Fruit fly (Drosophila melanogaster) whole organism, embryonic: ENCODE data around the gene RabX6.

Source experiments
- Atf6 ChIP-seq: fragments of 200-800 bp; sonication (Bioruptor generic); IDR thresholded peaks from 2 replicates; pipeline ENCODE4 v1.3.6; 2022; ENCODE audit warnings: missing biosample characterization, missing genetic modification characterization
- BtbVII ChIP-seq: fragments of 200-800 bp; sonication (Bioruptor generic); optimal IDR thresholded peaks from 3 replicates; lab custom pipeline; 2017; ENCODE audit warnings: missing biosample characterization, mild to moderate bottlenecking, missing genetic modification characterization
- CG11696 ChIP-seq: fragments of 200-800 bp; sonication (Bioruptor generic); IDR thresholded peaks from 2 replicates; pipeline ENCODE4 v1.3.6; 2022; ENCODE audit warnings: missing biosample characterization, missing genetic modification characterization
- CG13123 ChIP-seq: fragments of 200-800 bp; sonication (Bioruptor generic); optimal IDR thresholded peaks from 2 replicates; lab custom pipeline; 2016; ENCODE audit warnings: missing biosample characterization, missing genetic modification characterization
- CG14710 ChIP-seq: fragments of 200-800 bp; sonication (Bioruptor generic); optimal IDR thresholded peaks from 3 replicates; lab custom pipeline; 2019; ENCODE audit warnings: missing biosample characterization, mild to moderate bottlenecking, missing genetic modification characterization, moderate library complexity
- CG1529 ChIP-seq: fragments of 200-800 bp; sonication (Bioruptor generic); optimal IDR thresholded peaks from 3 replicates; lab custom pipeline; 2018; ENCODE audit warnings: missing biosample characterization, missing genetic modification characterization
- CG15601 ChIP-seq: fragments of 200-800 bp; sonication (Bioruptor generic); optimal IDR thresholded peaks from 3 replicates; lab custom pipeline; 2019; ENCODE audit warnings: missing biosample characterization, mild to moderate bottlenecking, missing genetic modification characterization, moderate library complexity
- CG17612 ChIP-seq: fragments of 200-800 bp; sonication (Bioruptor generic); IDR thresholded peaks from 2 replicates; pipeline ENCODE4 v1.3.6; 2022; ENCODE audit warnings: missing biosample characterization, missing genetic modification characterization
- CG2202 ChIP-seq: fragments of 200-800 bp; sonication (Bioruptor generic); optimal IDR thresholded peaks from 2 replicates; lab custom pipeline; 2018; ENCODE audit warnings: missing biosample characterization, mild to moderate bottlenecking, missing genetic modification characterization
- CG2875 ChIP-seq: fragments of 200-800 bp; sonication (Bioruptor generic); optimal IDR thresholded peaks from 2 replicates; lab custom pipeline; 2017; ENCODE audit warnings: missing biosample characterization, mild to moderate bottlenecking, missing genetic modification characterization, missing genetic modification reagents
- CG31441 ChIP-seq: fragments of 200-800 bp; sonication (Bioruptor generic); IDR thresholded peaks from 2 replicates; pipeline ENCODE4 v1.3.6; 2022; ENCODE audit warnings: missing biosample characterization, missing genetic modification characterization
- CG34376 ChIP-seq: fragments of 200-800 bp; sonication (Bioruptor generic); optimal IDR thresholded peaks from 2 replicates; lab custom pipeline; 2018; ENCODE audit warnings: missing biosample characterization, mild to moderate bottlenecking, missing genetic modification characterization
- CG4730 ChIP-seq: fragments of 200-800 bp; sonication (Bioruptor generic); IDR thresholded peaks from 2 replicates; pipeline ENCODE4 v1.3.6; 2022; ENCODE audit warnings: missing biosample characterization, missing genetic modification characterization
- CG5180 ChIP-seq: fragments of 200-800 bp; sonication (Bioruptor generic); optimal IDR thresholded peaks from 3 replicates; lab custom pipeline; 2017; ENCODE audit warnings: missing biosample characterization, missing genetic modification characterization, mild to moderate bottlenecking, moderate library complexity, missing genetic modification reagents
- CG5245 ChIP-seq: fragments of 200-800 bp; sonication (Bioruptor generic); optimal IDR thresholded peaks from 3 replicates; lab custom pipeline; 2016; ENCODE audit warnings: missing biosample characterization, missing genetic modification characterization
- CG6854 ChIP-seq: fragments of 200-800 bp; sonication (Bioruptor generic); optimal IDR thresholded peaks from 3 replicates; lab custom pipeline; 2017; ENCODE audit warnings: missing biosample characterization, mild to moderate bottlenecking, missing genetic modification characterization
- CG8944 ChIP-seq: fragments of 200-800 bp; sonication (Bioruptor generic); optimal IDR thresholded peaks from 3 replicates; lab custom pipeline; 2016; ENCODE audit warnings: missing biosample characterization, missing genetic modification characterization
- CG9817 ChIP-seq: fragments of 200-800 bp; sonication (Bioruptor generic); optimal IDR thresholded peaks from 2 replicates; lab custom pipeline; 2018; ENCODE audit warnings: missing biosample characterization, mild to moderate bottlenecking, missing genetic modification characterization, moderate library complexity
- Drgx ChIP-seq: fragments of 200-800 bp; sonication (Bioruptor generic); IDR thresholded peaks from 2 replicates; pipeline ENCODE4 v1.3.6; 2022; ENCODE audit warnings: missing biosample characterization, missing genetic modification characterization
- Eip74EF ChIP-seq, 2 experiments: fragments of 200-800 bp in 1 of 2; fragments of >200 bp in 1 of 2; sonication (Bioruptor generic) in 1 of 2; optimal IDR thresholded peaks; 2 replicates each; lab custom pipeline; 2017 to 2019; ENCODE audit warnings: missing biosample characterization in 2 of 2, missing genetic modification characterization in 2 of 2, mild to moderate bottlenecking in 1 of 2, moderate library complexity in 1 of 2
- Ets65A ChIP-seq: fragments of 200-800 bp; sonication (Bioruptor generic); peaks from one replicate; lab custom pipeline; 2016; ENCODE audit warnings: missing biosample characterization, missing genetic modification characterization
- GATAe ChIP-seq: fragments of 200-800 bp; sonication (Bioruptor generic); conservative IDR thresholded peaks from 2 replicates; pipeline ENCODE4 v1.3.6; 2022; ENCODE audit warnings: missing biosample characterization, missing genetic modification characterization
- HmgD ChIP-seq: fragments of 200-800 bp; sonication (Bioruptor generic); optimal IDR thresholded peaks from 3 replicates; lab custom pipeline; 2016; ENCODE audit warnings: missing biosample characterization, missing genetic modification characterization
- Hr39 ChIP-seq: fragments of >200 bp; optimal IDR thresholded peaks from 2 replicates; lab custom pipeline; 2017
- Nf-YA ChIP-seq: fragments of 200-800 bp; sonication (Bioruptor generic); IDR thresholded peaks from 2 replicates; pipeline ENCODE4 v1.3.6; 2022; ENCODE audit warnings: missing biosample characterization, missing genetic modification characterization
- Nf-YB ChIP-seq: fragments of 200-800 bp; sonication (Bioruptor generic); optimal IDR thresholded peaks from 3 replicates; lab custom pipeline; 2019; ENCODE audit warnings: missing biosample characterization, mild to moderate bottlenecking, missing genetic modification characterization, moderate library complexity
- NfI ChIP-seq: fragments of 200-800 bp; sonication (Bioruptor generic); optimal IDR thresholded peaks from 3 replicates; lab custom pipeline; 2018; ENCODE audit warnings: missing biosample characterization, mild to moderate bottlenecking, missing genetic modification characterization, moderate library complexity
- Scr ChIP-seq: fragments of 200-800 bp; sonication (Bioruptor generic); IDR thresholded peaks from 2 replicates; pipeline ENCODE4 v1.3.6; 2022; ENCODE audit warnings: missing biosample characterization, missing genetic modification characterization; ENCODE audit not compliant: partially characterized antibody
- ab ChIP-seq: fragments of 200-800 bp; sonication (Bioruptor generic); optimal IDR thresholded peaks from 2 replicates; lab custom pipeline; 2016; ENCODE audit warnings: missing biosample characterization, missing genetic modification characterization
- bcd ChIP-seq: fragments of 200-800 bp; sonication (Bioruptor generic); optimal IDR thresholded peaks from 2 replicates; lab custom pipeline; 2017; ENCODE audit warnings: missing biosample characterization, mild to moderate bottlenecking, missing genetic modification characterization
- caup ChIP-seq: fragments of 200-800 bp; sonication (Bioruptor generic); optimal IDR thresholded peaks from 3 replicates; lab custom pipeline; 2017; ENCODE audit warnings: missing biosample characterization, mild to moderate bottlenecking, missing genetic modification characterization, moderate library complexity; ENCODE audit not compliant: severe bottlenecking
- dmrt11E ChIP-seq: fragments of 200-800 bp; sonication (Bioruptor generic); optimal IDR thresholded peaks from 3 replicates; lab custom pipeline; 2018; ENCODE audit warnings: missing biosample characterization, mild to moderate bottlenecking, missing genetic modification characterization, moderate library complexity
- fd102C ChIP-seq: fragments of 200-800 bp; sonication (Bioruptor generic); optimal IDR thresholded peaks from 2 replicates; lab custom pipeline; 2018; ENCODE audit warnings: missing biosample characterization, mild to moderate bottlenecking, missing genetic modification characterization, moderate library complexity
- gem ChIP-seq: fragments of 200-800 bp; sonication (Bioruptor generic); optimal IDR thresholded peaks from 2 replicates; lab custom pipeline; 2019; ENCODE audit warnings: missing biosample characterization, mild to moderate bottlenecking, missing genetic modification characterization, moderate library complexity
- hb ChIP-seq: fragments of 200-800 bp; sonication (Bioruptor generic); IDR thresholded peaks from 3 replicates; pipeline ENCODE4 v1.3.6; 2022; ENCODE audit warnings: missing biosample characterization, missing genetic modification characterization; ENCODE audit not compliant: partially characterized antibody
- inv ChIP-seq: fragments of 200-800 bp; sonication (Bioruptor generic); IDR thresholded peaks from 2 replicates; pipeline ENCODE4 v1.3.6; 2022; ENCODE audit warnings: missing biosample characterization, missing genetic modification characterization; ENCODE audit not compliant: partially characterized antibody
- lab ChIP-seq: fragments of 200-800 bp; sonication (Bioruptor generic); optimal IDR thresholded peaks from 3 replicates; lab custom pipeline; 2017; ENCODE audit warnings: missing biosample characterization, missing genetic modification characterization, mild to moderate bottlenecking, moderate library complexity, missing genetic modification reagents
- lilli ChIP-seq: fragments of 200-800 bp; sonication (Bioruptor generic); optimal IDR thresholded peaks from 3 replicates; lab custom pipeline; 2016; ENCODE audit warnings: missing biosample characterization, missing genetic modification characterization
- lmd ChIP-seq: fragments of 200-800 bp; sonication (Bioruptor generic); IDR thresholded peaks from 2 replicates; pipeline ENCODE4 v1.3.6; 2022; ENCODE audit warnings: missing biosample characterization, missing genetic modification characterization
- maf-S ChIP-seq: fragments of 200-800 bp; sonication (Bioruptor generic); optimal IDR thresholded peaks from 2 replicates; lab custom pipeline; 2016; ENCODE audit warnings: missing biosample characterization, missing genetic modification characterization
- repo ChIP-seq: fragments of 200-800 bp; sonication (Bioruptor generic); optimal IDR thresholded peaks from 2 replicates; lab custom pipeline; 2016; ENCODE audit warnings: missing biosample characterization, missing genetic modification characterization
- run ChIP-seq: fragments of 200-800 bp; sonication (Bioruptor generic); optimal IDR thresholded peaks from 3 replicates; lab custom pipeline; 2018; ENCODE audit warnings: missing biosample characterization, mild to moderate bottlenecking, missing genetic modification characterization
- slbo ChIP-seq: fragments of 200-800 bp; sonication (Bioruptor generic); IDR thresholded peaks from 2 replicates; pipeline ENCODE4 v1.3.6; 2022; ENCODE audit warnings: missing biosample characterization, missing genetic modification characterization
- sna ChIP-seq: fragments of 200-800 bp; sonication (Bioruptor generic); IDR thresholded peaks from 2 replicates; pipeline ENCODE4 v1.3.6; 2022; ENCODE audit warnings: missing biosample characterization, missing genetic modification characterization; ENCODE audit not compliant: partially characterized antibody
- unpg ChIP-seq: fragments of 200-800 bp; sonication (Bioruptor generic); optimal IDR thresholded peaks from 3 replicates; lab custom pipeline; 2018; ENCODE audit warnings: missing biosample characterization, mild to moderate bottlenecking, missing genetic modification characterization, moderate library complexity
- usp ChIP-seq: fragments of >200 bp; optimal IDR thresholded peaks from 2 replicates; lab custom pipeline; 2017; ENCODE audit warnings: missing biosample characterization, missing genetic modification characterization
- wdn ChIP-seq: fragments of 200-800 bp; sonication (Bioruptor generic); IDR thresholded peaks from 2 replicates; pipeline ENCODE4 v1.3.6; 2022; ENCODE audit warnings: missing biosample characterization, missing genetic modification characterization
- zen ChIP-seq: fragments of 200-800 bp; sonication (Bioruptor generic); optimal IDR thresholded peaks from 3 replicates; lab custom pipeline; 2018; ENCODE audit warnings: missing biosample characterization, mild to moderate bottlenecking, missing genetic modification characterization, moderate library complexity

Gene RabX6

DNA sequence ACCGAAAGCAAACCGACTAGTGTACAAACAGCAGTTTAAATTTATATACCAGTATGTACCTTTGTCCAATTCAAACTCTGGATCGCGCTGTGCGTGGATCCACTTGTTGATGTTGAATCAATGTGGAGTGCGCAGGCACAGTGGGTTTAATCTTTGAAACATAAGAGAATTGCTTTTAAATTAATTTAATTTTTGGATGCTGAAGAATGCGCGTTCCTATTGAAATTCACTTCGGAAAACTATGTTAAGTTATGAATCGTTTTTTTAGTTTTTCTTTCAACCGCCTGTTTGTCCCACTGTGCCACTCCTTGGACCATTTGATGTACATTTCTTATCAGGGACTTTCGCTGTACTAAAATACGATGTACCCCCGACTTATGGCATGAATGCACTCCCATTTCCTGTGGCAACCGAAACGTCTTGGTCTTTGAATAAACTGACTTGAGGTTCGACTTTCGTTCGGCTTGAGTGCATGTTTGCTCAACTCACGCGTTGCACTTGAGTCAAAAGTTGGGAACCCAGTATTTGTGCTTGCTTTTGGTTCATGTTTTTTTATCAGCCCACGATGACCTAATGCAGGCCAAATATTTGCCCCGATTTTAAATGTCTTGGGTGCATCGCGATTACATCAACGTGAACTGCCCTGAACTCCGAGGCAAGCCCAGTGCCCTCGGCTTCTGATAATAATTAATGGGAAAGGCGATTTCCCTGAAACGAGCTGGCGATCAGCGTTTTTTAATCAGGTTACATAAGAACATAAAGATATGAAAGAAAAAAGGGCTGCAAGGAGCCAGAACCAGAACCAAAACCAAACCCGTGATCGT lies 34.4 kb downstream of the RabX6 start (continued):
- TF ChIP-seq CG9817 (tag; lab: Kevin White, UChicago), result peak; percentile 71
- peak; percentile 93 for TF ChIP-seq Drgx (GFP tag; lab: Robert Waterston, UW)
- peak; percentile 93 for TF ChIP-seq CG5245 (GFP tag; lab: Kevin White, UChicago)
- TF ChIP-seq fd102C (GFP tag; lab: Kevin White, UChicago), result peak; percentile 95
- peak; percentile 94 for TF ChIP-seq zen (tag; lab: Kevin White, UChicago)
- no peak for TF ChIP-seq CG34376 (GFP tag; lab: Kevin White, UChicago)
- peak; percentile 83 for TF ChIP-seq run
- peak; percentile 97 for TF ChIP-seq Ets65A (GFP tag; lab: Kevin White, UChicago)
- TF ChIP-seq CG8944 (GFP tag; lab: Kevin White, UChicago), result peak; percentile 89
- TF ChIP-seq CG31441 (GFP tag; lab: Robert Waterston, UW), result peak; percentile 98
- peak; percentile 88 for TF ChIP-seq CG11696 (GFP tag; lab: Robert Waterston, UW)
- peak; percentile 82 for TF ChIP-seq CG17612 (GFP tag; lab: Robert Waterston, UW)
- peak; percentile 76 for TF ChIP-seq ab (GFP tag; lab: Kevin White, UChicago)
- peak; percentile 90 for TF ChIP-seq repo (GFP tag; lab: Kevin White, UChicago)
- TF ChIP-seq CG5180 (GFP tag; lab: Kevin White, UChicago), result peak; percentile 75
- TF ChIP-seq CG6854 (GFP tag; lab: Kevin White, UChicago), result peak; percentile 65
- TF ChIP-seq wdn, result peak; percentile 69; the same call in 1 of the 2 replicates
- peak; percentile 98 for TF ChIP-seq CG2875 (GFP tag; lab: Kevin White, UChicago)
- peak; percentile 81 for TF ChIP-seq CG13123
- peak; percentile 83 for TF ChIP-seq CG4730 (GFP tag; lab: Robert Waterston, UW)
- peak; percentile 70; the same call in 1 of the 2 replicates for TF ChIP-seq Atf6 (GFP tag; lab: Robert Waterston, UW)
- peak; percentile 62 for TF ChIP-seq caup (GFP tag; lab: Kevin White, UChicago)
- TF ChIP-seq usp (GFP tag; lab: Kevin White, UChicago), result no peak
- TF ChIP-seq hb (GFP tag; lab: Robert Waterston, UW), result no peak
- peak in 1 of 2 experiments; percentile 91 for TF ChIP-seq Eip74EF (GFP tag; optimal IDR thresholded peaks at IDR 0.05; lab: Kevin White, UChicago)
- peak; percentile 95 for TF ChIP-seq CG15601
- TF ChIP-seq BtbVII (GFP tag; lab: Kevin White, UChicago), result peak; percentile 68
- no peak for TF ChIP-seq Hr39 (lab: Kevin White, UChicago)
- peak; percentile 97 for TF ChIP-seq CG1529 (GFP tag; lab: Kevin White, UChicago)
- TF ChIP-seq lmd (GFP tag; lab: Robert Waterston, UW), result peak; percentile 87
- TF ChIP-seq bcd, result peak; percentile 89
- peak; percentile 96 for TF ChIP-seq unpg (GFP tag; lab: Kevin White, UChicago)
- TF ChIP-seq HmgD, result peak; percentile 44
- TF ChIP-seq gem (tag; lab: Kevin White, UChicago), result peak; percentile 97
- TF ChIP-seq Nf-YA (GFP tag; lab: Robert Waterston, UW), result peak; percentile 89
- TF ChIP-seq CG2202 (tag; lab: Kevin White, UChicago), result peak; percentile 99
- TF ChIP-seq slbo, result peak; percentile 74
- no peak; the same call in 1 of the 2 replicates for TF ChIP-seq GATAe (GFP tag; lab: Robert Waterston, UW)
- TF ChIP-seq lab (GFP tag; lab: Kevin White, UChicago), result peak; percentile 80
- peak; percentile 72 for TF ChIP-seq NfI (GFP tag; lab: Kevin White, UChicago)
- TF ChIP-seq Scr (GFP tag; lab: Robert Waterston, UW), result no peak
- peak; percentile 85 for TF ChIP-seq maf-S (GFP tag; lab: Kevin White, UChicago)
- no peak for TF ChIP-seq sna (GFP tag; lab: Robert Waterston, UW)
- TF ChIP-seq Nf-YB (GFP tag; lab: Kevin White, UChicago), result peak; percentile 80
- peak; percentile 99 for TF ChIP-seq dmrt11E (tag; lab: Kevin White, UChicago)
- TF ChIP-seq CG14710 (tag; lab: Kevin White, UChicago), result peak; percentile 97
- no peak; the same call in 1 of the 2 replicates for TF ChIP-seq inv (GFP tag; lab: Robert Waterston, UW)
- TF ChIP-seq lilli, result peak; percentile 86
